Worm (Caenorhabditis elegans) whole organism, L3 larva: ENCODE measurements around the gene Y37H2A.7.

Experiments used
- ZK546.5 ChIP-seq: sonication (generic microtip); optimal IDR thresholded peaks from 2 replicates; lab custom pipeline; 2017; ENCODE audit warnings: missing biosample characterization, missing genetic modification characterization
- aly-2 ChIP-seq: fragments of 150-350 bp; optimal IDR thresholded peaks from 2 replicates; lab custom pipeline; 2014; ENCODE audit warnings: missing biosample characterization, missing genetic modification characterization
- ama-1 ChIP-seq: fragments of 150-350 bp; optimal IDR thresholded peaks from 2 replicates; lab custom pipeline; 2018
- ceh-16 ChIP-seq: sonication (generic microtip); optimal IDR thresholded peaks from 2 replicates; lab custom pipeline; 2017; ENCODE audit warnings: missing biosample characterization, missing genetic modification characterization
- ceh-28 ChIP-seq: fragments of 150-350 bp; optimal IDR thresholded peaks from 2 replicates; lab custom pipeline; 2014; ENCODE audit warnings: missing biosample characterization, missing genetic modification reagents, missing genetic modification characterization
- ceh-82 ChIP-seq: fragments of 150-350 bp; optimal IDR thresholded peaks from 2 replicates; lab custom pipeline; 2014; ENCODE audit warnings: missing biosample characterization, missing genetic modification characterization
- daf-12 ChIP-seq: fragments of 150-350 bp; optimal IDR thresholded peaks from 2 replicates; lab custom pipeline; 2014; ENCODE audit warnings: missing biosample characterization, missing genetic modification reagents, missing genetic modification characterization
- egl-27 ChIP-seq: sonication (generic microtip); optimal IDR thresholded peaks from 4 replicates; lab custom pipeline; 2017; ENCODE audit warnings: missing biosample characterization, missing genetic modification reagents, missing genetic modification characterization
- elt-1 ChIP-seq: fragments of 150-350 bp; optimal IDR thresholded peaks from 2 replicates; lab custom pipeline; 2014; ENCODE audit warnings: missing biosample characterization, missing genetic modification characterization
- elt-2 ChIP-seq: sonication (generic microtip); optimal IDR thresholded peaks from 2 replicates; lab custom pipeline; 2016; ENCODE audit warnings: missing genetic modification reagents, mild to moderate bottlenecking, missing genetic modification characterization, missing compliant biosample characterization
- eor-1 ChIP-seq, 2 experiments: fragments of 150-350 bp; optimal IDR thresholded peaks; 2 replicates each; lab custom pipeline; 2014 to 2018; ENCODE audit warnings: missing biosample characterization in 2 of 2, missing genetic modification characterization in 2 of 2
- fkh-10 ChIP-seq: sonication (generic microtip); optimal IDR thresholded peaks from 2 replicates; lab custom pipeline; 2017; ENCODE audit warnings: missing biosample characterization, missing genetic modification reagents, missing genetic modification characterization
- jun-1 ChIP-seq: fragments of 150-350 bp; optimal IDR thresholded peaks from 2 replicates; lab custom pipeline; 2014; ENCODE audit warnings: missing biosample characterization, missing genetic modification reagents, missing genetic modification characterization
- lin-39 ChIP-seq: fragments of 150-350 bp; optimal IDR thresholded peaks from 2 replicates; lab custom pipeline; 2018; ENCODE audit warnings: missing biosample characterization, missing genetic modification reagents, missing genetic modification characterization
- mml-1 ChIP-seq: fragments of 150-350 bp; sonication (generic microtip); optimal IDR thresholded peaks from 3 replicates; lab custom pipeline; 2014; ENCODE audit warnings: missing biosample characterization, missing genetic modification characterization
- nfya-1 ChIP-seq: sonication (generic microtip); optimal IDR thresholded peaks from 2 replicates; lab custom pipeline; 2017; ENCODE audit warnings: missing genetic modification characterization, mild to moderate bottlenecking, missing compliant biosample characterization, antibody characterized with exemption, moderate library complexity; ENCODE audit not compliant: insufficient read depth
- nhr-12 ChIP-seq: fragments of 150-350 bp; optimal IDR thresholded peaks from 2 replicates; lab custom pipeline; 2014; ENCODE audit warnings: missing biosample characterization, missing genetic modification characterization
- nhr-23 ChIP-seq: fragments of 150-350 bp; optimal IDR thresholded peaks from 2 replicates; lab custom pipeline; 2014; ENCODE audit warnings: missing biosample characterization, missing genetic modification reagents, missing genetic modification characterization
- nhr-237 ChIP-seq: fragments of 150-350 bp; optimal IDR thresholded peaks from 2 replicates; lab custom pipeline; 2014; ENCODE audit warnings: missing biosample characterization, missing genetic modification characterization
- nhr-25 ChIP-seq: sonication (generic microtip); optimal IDR thresholded peaks from 2 replicates; lab custom pipeline; 2017; ENCODE audit warnings: missing biosample characterization, missing genetic modification characterization
- nhr-28 ChIP-seq: fragments of 150-350 bp; optimal IDR thresholded peaks from 2 replicates; lab custom pipeline; 2014; ENCODE audit warnings: missing biosample characterization, missing genetic modification characterization
- nhr-43 ChIP-seq: sonication (generic microtip); optimal IDR thresholded peaks from 2 replicates; lab custom pipeline; 2016; ENCODE audit warnings: mild to moderate bottlenecking, missing genetic modification characterization, missing compliant biosample characterization; ENCODE audit not compliant: poor library complexity, severe bottlenecking
- nhr-76 ChIP-seq: fragments of 150-350 bp; sonication (generic microtip); optimal IDR thresholded peaks from 5 replicates; lab custom pipeline; 2014; ENCODE audit warnings: missing biosample characterization, missing genetic modification characterization
- pha-4 ChIP-seq: fragments of 150-350 bp; optimal IDR thresholded peaks from 2 replicates; lab custom pipeline; 2014; ENCODE audit warnings: missing biosample characterization, missing genetic modification reagents, missing genetic modification characterization
- pqm-1 ChIP-seq: fragments of 150-350 bp; optimal IDR thresholded peaks from 2 replicates; lab custom pipeline; 2017; ENCODE audit warnings: missing biosample characterization, missing genetic modification characterization, inconsistent platforms
- sea-2 ChIP-seq: fragments of 150-350 bp; sonication (generic microtip); optimal IDR thresholded peaks from 4 replicates; lab custom pipeline; 2014; ENCODE audit warnings: missing biosample characterization, missing genetic modification reagents, missing genetic modification characterization
- snpc-4 ChIP-seq: fragments of 150-350 bp; optimal IDR thresholded peaks from 2 replicates; lab custom pipeline; 2014; ENCODE audit warnings: missing biosample characterization, missing genetic modification characterization
- tbx-2 ChIP-seq: sonication (generic microtip); optimal IDR thresholded peaks from 2 replicates; lab custom pipeline; 2016; ENCODE audit warnings: mild to moderate bottlenecking, missing genetic modification characterization, missing compliant biosample characterization
- unc-62 ChIP-seq: fragments of 150-350 bp; sonication (generic microtip); optimal IDR thresholded peaks from 4 replicates; lab custom pipeline; 2014; ENCODE audit warnings: missing biosample characterization, missing genetic modification reagents, missing genetic modification characterization
- zag-1 ChIP-seq: fragments of 150-350 bp; optimal IDR thresholded peaks from 2 replicates; lab custom pipeline; 2014; ENCODE audit warnings: missing biosample characterization, missing genetic modification characterization
- ztf-11 ChIP-seq: fragments of 150-350 bp; optimal IDR thresholded peaks from 2 replicates; lab custom pipeline; 2014; ENCODE audit warnings: missing biosample characterization, missing genetic modification characterization
- ztf-4 ChIP-seq: fragments of 150-350 bp; optimal IDR thresholded peaks from 2 replicates; lab custom pipeline; 2014; ENCODE audit warnings: missing biosample characterization, missing genetic modification characterization

The Y37H2A.7 gene

DNA sequence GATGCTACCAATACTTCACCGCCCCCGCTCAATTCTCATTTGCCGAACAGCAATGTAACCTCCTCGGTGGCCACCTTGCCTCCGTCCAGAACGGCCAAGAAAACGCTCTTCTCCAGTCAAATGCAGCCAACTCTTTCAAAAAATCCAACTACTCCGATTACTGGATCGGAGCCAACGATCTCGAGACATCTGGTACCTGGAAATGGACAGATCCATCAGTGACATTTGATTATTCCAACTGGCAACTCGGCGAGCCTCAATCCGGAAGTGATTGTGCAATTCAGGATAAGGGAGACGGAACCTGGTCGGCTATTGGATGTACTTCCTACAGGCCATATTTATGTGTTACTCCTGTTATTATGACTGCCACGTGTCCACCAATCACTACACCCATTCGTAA lies 23.9 kb upstream of the Y37H2A.7 start:
- TF ChIP-seq ztf-11 (tag; lab: Kevin White, UChicago), result no peak
- TF ChIP-seq nhr-23 (tag; lab: Kevin White, UChicago), result no peak
- no peak for TF ChIP-seq nhr-25 (tag; lab: Kevin White, UChicago)

DNA sequence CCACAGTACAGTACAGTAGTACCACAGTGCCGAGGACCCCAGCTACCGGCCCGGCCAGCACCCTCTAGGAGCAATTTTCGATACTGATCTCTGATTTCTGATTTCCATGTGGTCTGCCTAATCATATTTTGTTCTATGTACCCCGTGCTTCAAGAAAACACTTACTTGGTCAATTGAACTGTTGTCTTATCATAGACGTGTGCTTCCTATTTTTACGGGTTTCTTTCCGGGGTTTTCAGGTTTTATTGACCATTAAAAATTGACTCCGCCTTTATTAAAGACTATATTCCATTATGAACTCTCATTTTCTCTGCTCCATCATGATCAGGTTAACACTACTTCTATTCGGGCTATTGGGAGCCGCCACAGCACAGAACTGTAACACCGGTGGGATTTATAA lies 23.4 kb upstream of the Y37H2A.7 start, which contains the start of gene clec-48:
TSS of gene clec-48 (plus strand) at position 320 of the 400 bp plus-strand sequence.
- no peak for TF ChIP-seq nhr-28 (tag; lab: Kevin White, UChicago)
- peak; percentile 50 for TF ChIP-seq elt-2 (tag; lab: Kevin White, UChicago)
- TF ChIP-seq pqm-1 (tag; lab: Kevin White, UChicago), result peak; percentile 66

DNA sequence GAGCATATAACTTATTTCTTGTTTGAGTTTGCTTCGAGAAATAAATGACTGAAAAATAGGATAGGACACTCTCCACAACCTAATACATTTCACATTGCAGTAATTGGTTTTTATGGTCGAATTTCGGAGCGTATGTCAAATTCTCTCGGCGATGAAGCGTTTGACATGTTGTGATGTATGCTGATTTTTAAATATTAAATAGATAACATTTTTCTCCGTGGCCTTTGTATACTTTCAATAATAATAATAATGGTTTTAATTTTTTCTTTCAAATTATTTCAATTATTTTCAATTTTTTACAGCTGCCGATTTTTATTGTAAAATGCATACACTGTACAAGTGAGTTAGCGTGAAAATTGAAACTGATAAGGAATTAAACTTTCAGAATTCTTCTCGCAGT lies 11.8 kb upstream of the Y37H2A.7 start, which contains the start of gene C14A6.3:
TSS of gene C14A6.3 (plus strand) at position 301 of the 400 bp plus-strand sequence.
- TF ChIP-seq elt-1 (tag; lab: Kevin White, UChicago) (no peak), ceh-16 (tag; lab: Kevin White, UChicago) (no peak), aly-2 (tag; lab: Kevin White, UChicago) (no peak), egl-27 (tag; lab: Kevin White, UChicago) (no peak)

DNA sequence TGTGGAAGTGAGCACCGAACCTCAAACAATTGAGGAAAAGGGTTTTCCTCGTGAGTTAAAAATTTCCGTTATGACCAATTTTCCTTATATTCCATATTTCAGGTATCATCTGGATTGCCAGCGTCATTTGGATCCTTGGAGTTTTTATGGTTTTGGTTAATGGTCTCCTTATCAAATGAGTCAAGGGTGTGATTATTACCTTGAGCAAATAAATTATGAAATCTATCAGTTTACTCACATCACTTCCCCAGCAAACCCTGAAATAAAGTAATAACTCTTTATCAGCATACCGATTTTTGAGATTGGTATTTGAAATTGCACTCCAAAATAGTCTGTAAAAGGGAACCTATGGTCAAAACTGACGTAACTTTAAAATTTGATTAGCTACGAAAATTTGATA lies 10.2 kb upstream of the Y37H2A.7 start:
- TF ChIP-seq ceh-82 (tag; lab: Kevin White, UChicago) (no peak), pqm-1 (tag; lab: Kevin White, UChicago) (no peak), nfya-1 (tag; lab: Kevin White, UChicago) (no peak), ceh-16 (tag; lab: Kevin White, UChicago) (no peak), nhr-23 (tag; lab: Kevin White, UChicago) (no peak), nhr-12 (no peak), zag-1 (tag; lab: Kevin White, UChicago) (no peak), nhr-43 (tag; lab: Kevin White, UChicago) (no peak), daf-12 (no peak), lin-39 (tag; lab: Kevin White, UChicago) (no peak), ztf-11 (tag; lab: Kevin White, UChicago) (no peak), sea-2 (GFP tag; lab: Kevin White, UChicago) (no peak), nhr-237 (no peak), mml-1 (tag; lab: Kevin White, UChicago) (no peak), aly-2 (tag; lab: Kevin White, UChicago) (no peak), elt-2 (tag; lab: Kevin White, UChicago) (no peak), ama-1 (no peak), ceh-28 (tag; lab: Kevin White, UChicago) (no peak), elt-1 (tag; lab: Kevin White, UChicago) (no peak), tbx-2 (tag; lab: Kevin White, UChicago) (no peak)

DNA sequence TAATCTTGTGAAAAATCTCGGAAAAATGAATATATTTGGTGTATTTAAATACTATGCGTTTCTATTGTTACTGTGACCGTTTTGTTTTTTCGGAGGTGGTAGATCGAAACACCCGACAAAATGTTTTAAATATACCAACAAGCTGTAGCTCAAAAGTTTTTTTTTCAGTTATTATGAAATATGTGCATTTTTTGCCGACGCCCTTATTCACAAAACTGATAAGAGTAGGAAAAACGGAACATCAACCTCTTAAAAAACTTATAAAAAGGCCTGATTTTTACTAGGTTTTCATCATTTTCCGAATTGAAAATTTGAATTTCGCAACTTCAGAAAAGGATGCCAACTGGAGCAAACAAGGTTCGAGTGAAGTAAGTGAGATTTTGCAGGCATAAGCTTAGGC lies 9.2 kb upstream of the Y37H2A.7 start, which contains the start of gene Y37H2A.14:
TSS of gene Y37H2A.14 (plus strand) at position 301 of the 400 bp plus-strand sequence.
- TF ChIP-seq snpc-4 (tag; lab: Kevin White, UChicago), result no peak
- no peak for TF ChIP-seq nfya-1 (tag; lab: Kevin White, UChicago)
- no peak for TF ChIP-seq unc-62 (GFP tag; lab: Kevin White, UChicago)
- TF ChIP-seq fkh-10 (GFP tag; lab: Kevin White, UChicago), result no peak
- TF ChIP-seq ztf-11 (tag; lab: Kevin White, UChicago), result no peak
- no peak for TF ChIP-seq ZK546.5
- no peak for TF ChIP-seq nhr-12
- TF ChIP-seq ztf-4 (tag; lab: Kevin White, UChicago), result no peak
- no peak for TF ChIP-seq lin-39 (tag; lab: Kevin White, UChicago)

DNA sequence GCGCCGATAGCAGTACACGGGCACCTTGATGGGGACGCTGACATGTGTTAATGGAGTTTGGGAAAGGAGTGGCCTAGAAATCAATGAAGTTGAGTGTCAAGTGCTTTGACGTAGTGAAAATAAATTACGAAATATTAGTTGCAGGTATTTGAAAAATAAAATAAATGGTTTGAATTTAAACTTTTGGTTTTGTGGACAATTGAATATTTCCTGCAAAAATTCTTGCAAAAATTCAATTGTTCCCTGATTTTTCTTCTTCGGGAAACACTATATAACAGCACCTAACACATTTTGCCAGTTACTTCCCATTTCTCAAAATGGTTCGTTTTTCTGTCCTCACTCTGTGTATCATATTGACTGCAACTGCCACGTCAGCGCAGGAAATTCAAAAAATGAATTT lies 8.3 kb upstream of the Y37H2A.7 start, which contains the start of gene Y37H2A.13:
TSS of gene Y37H2A.13 (plus strand) at position 301 of the 400 bp plus-strand sequence.
- TF ChIP-seq nhr-76 (tag; lab: Kevin White, UChicago) (no peak), eor-1 (tag; optimal IDR thresholded peaks at IDR 0.05; lab: Kevin White, UChicago) (no peak), nhr-237 (no peak), mml-1 (tag; lab: Kevin White, UChicago) (no peak), ceh-16 (tag; lab: Kevin White, UChicago) (no peak), pha-4 (no peak), jun-1 (tag; lab: Kevin White, UChicago) (no peak), aly-2 (tag; lab: Kevin White, UChicago) (no peak)
- TF ChIP-seq, all 47 proteins: peak for 0
